Fruit fly (Drosophila melanogaster) whole organism, wandering third instar larva: ENCODE data around the gene Ass.

Experiments used
- Abd-B ChIP-seq: fragments of >200 bp; optimal IDR thresholded peaks from 2 replicates; lab custom pipeline; 2017; ENCODE audit warnings: missing biosample characterization, missing genetic modification characterization
- CG32264 ChIP-seq: fragments of 200-800 bp; sonication (Bioruptor generic); optimal IDR thresholded peaks from 2 replicates; lab custom pipeline; 2016; ENCODE audit warnings: missing biosample characterization, missing genetic modification characterization
- CG9705 ChIP-seq: fragments of 200-800 bp; sonication (Bioruptor generic); optimal IDR thresholded peaks from 2 replicates; lab custom pipeline; 2018; ENCODE audit warnings: missing biosample characterization, mild to moderate bottlenecking, missing genetic modification characterization
- CrebA ChIP-seq: fragments of 200-800 bp; sonication (Bioruptor generic); optimal IDR thresholded peaks from 2 replicates; lab custom pipeline; 2016; ENCODE audit warnings: missing biosample characterization, mild to moderate bottlenecking, missing genetic modification characterization, borderline replicate concordance
- Dfd ChIP-seq: fragments of >200 bp; optimal IDR thresholded peaks from 2 replicates; lab custom pipeline; 2017; ENCODE audit warnings: missing biosample characterization, missing genetic modification characterization
- Dif ChIP-seq: fragments of 200-275, 200-300 bp; sonication (Bioruptor generic); optimal IDR thresholded peaks from 2 replicates; lab custom pipeline; 2018; ENCODE audit warnings: missing biosample characterization, missing genetic modification characterization; ENCODE audit not compliant: partially characterized antibody
- GATAd ChIP-seq: sonication (Bioruptor generic); optimal IDR thresholded peaks from 2 replicates; lab custom pipeline; 2016; ENCODE audit warnings: missing biosample characterization, missing genetic modification characterization
- HLH106 ChIP-seq: fragments of 200-800 bp; optimal IDR thresholded peaks from 3 replicates; lab custom pipeline; 2019; ENCODE audit warnings: missing biosample characterization, mild to moderate bottlenecking, missing genetic modification characterization, moderate library complexity
- Hnf4 ChIP-seq: fragments of 200-800 bp; sonication (Bioruptor generic); optimal IDR thresholded peaks from 2 replicates; lab custom pipeline; 2016; ENCODE audit warnings: missing biosample characterization, mild to moderate bottlenecking, missing genetic modification characterization
- Hr78 ChIP-seq: fragments of >200 bp; optimal IDR thresholded peaks from 2 replicates; lab custom pipeline; 2017; ENCODE audit warnings: missing biosample characterization, missing genetic modification characterization
- Hr83 ChIP-seq: fragments of 200-300 bp; sonication (Bioruptor generic); optimal IDR thresholded peaks from 2 replicates; lab custom pipeline; 2016; ENCODE audit warnings: missing biosample characterization, mild to moderate bottlenecking, missing genetic modification characterization, moderate library complexity; ENCODE audit not compliant: poor library complexity, severe bottlenecking
- Jra ChIP-seq: sonication (Bioruptor generic); optimal IDR thresholded peaks from 2 replicates; lab custom pipeline; 2016; ENCODE audit warnings: missing biosample characterization, missing genetic modification characterization
- Mio ChIP-seq: sonication (Bioruptor generic); optimal IDR thresholded peaks from 2 replicates; lab custom pipeline; 2016; ENCODE audit warnings: missing biosample characterization, missing genetic modification characterization
- Myc ChIP-seq: fragments of >200 bp; optimal IDR thresholded peaks from 2 replicates; lab custom pipeline; 2017
- N ChIP-seq: fragments of >200 bp; optimal IDR thresholded peaks from 2 replicates; lab custom pipeline; 2018; ENCODE audit warnings: missing biosample characterization, missing external identifiers, missing genetic modification characterization
- OdsH ChIP-seq: fragments of 200-800 bp; sonication (Bioruptor generic); optimal IDR thresholded peaks from 2 replicates; lab custom pipeline; 2016; ENCODE audit warnings: missing biosample characterization, mild to moderate bottlenecking, missing genetic modification characterization
- Sp1 ChIP-seq: fragments of 200-800 bp; sonication (Bioruptor generic); optimal IDR thresholded peaks from 3 replicates; lab custom pipeline; 2019; ENCODE audit warnings: missing biosample characterization, mild to moderate bottlenecking, missing genetic modification characterization, moderate library complexity
- br ChIP-seq: fragments of 200-800 bp; sonication (Bioruptor generic); optimal IDR thresholded peaks from 2 replicates; lab custom pipeline; 2016; ENCODE audit warnings: missing biosample characterization, missing genetic modification characterization
- brk ChIP-seq: fragments of 200-800 bp; sonication (Bioruptor generic); optimal IDR thresholded peaks from 2 replicates; lab custom pipeline; 2016; ENCODE audit warnings: missing biosample characterization, mild to moderate bottlenecking, missing genetic modification characterization
- dl ChIP-seq, 2 experiments: fragments of 175-275, 200-275 bp in 1 of 2; fragments of 200-275 bp in 1 of 2; sonication (Bioruptor generic); optimal IDR thresholded peaks; lab custom pipeline; 2018; ENCODE audit warnings: mild to moderate bottlenecking in 2 of 2, missing biosample characterization in 2 of 2, missing genetic modification characterization in 2 of 2, moderate library complexity in 2 of 2; ENCODE audit not compliant: partially characterized antibody in 2 of 2, insufficient read depth in 1 of 2
- dmrt93B ChIP-seq: fragments of 200-800 bp; sonication (Bioruptor generic); optimal IDR thresholded peaks from 2 replicates; lab custom pipeline; 2018; ENCODE audit warnings: missing biosample characterization, mild to moderate bottlenecking, missing genetic modification characterization
- ey ChIP-seq: fragments of 200-800 bp; sonication (Bioruptor generic); optimal IDR thresholded peaks from 2 replicates; lab custom pipeline; 2016; ENCODE audit warnings: missing biosample characterization, missing genetic modification characterization
- foxo ChIP-seq, 2 experiments: fragments of 200-800 bp; sonication (Bioruptor generic); optimal IDR thresholded peaks; 2 replicates in 1 of 2; 3 replicates in 1 of 2; lab custom pipeline; 2016 to 2017; ENCODE audit warnings: missing biosample characterization in 2 of 2, missing genetic modification characterization in 2 of 2
- h ChIP-seq: fragments of 200-800 bp; sonication (Bioruptor generic); optimal IDR thresholded peaks from 3 replicates; lab custom pipeline; 2016; ENCODE audit warnings: missing biosample characterization, mild to moderate bottlenecking, missing genetic modification characterization
- lola ChIP-seq: fragments of >200 bp; optimal IDR thresholded peaks from 2 replicates; lab custom pipeline; 2017; ENCODE audit warnings: missing biosample characterization, missing genetic modification characterization
- psq ChIP-seq: fragments of 200-800 bp; sonication (Bioruptor generic); optimal IDR thresholded peaks from 3 replicates; lab custom pipeline; 2017; ENCODE audit warnings: missing biosample characterization, mild to moderate bottlenecking, missing genetic modification characterization, moderate library complexity
- rgr ChIP-seq: fragments of 200-800 bp; sonication (Bioruptor generic); optimal IDR thresholded peaks from 3 replicates; lab custom pipeline; 2016; ENCODE audit warnings: missing biosample characterization, mild to moderate bottlenecking, missing genetic modification characterization
- sage ChIP-seq: fragments of 200-800 bp; sonication (Bioruptor generic); optimal IDR thresholded peaks from 2 replicates; lab custom pipeline; 2016; ENCODE audit warnings: missing biosample characterization, mild to moderate bottlenecking, missing genetic modification characterization
- usp ChIP-seq: fragments of >200 bp; optimal IDR thresholded peaks from 2 replicates; lab custom pipeline; 2017; ENCODE audit warnings: missing biosample characterization, missing genetic modification characterization
- woc ChIP-seq: sonication (Bioruptor generic); optimal IDR thresholded peaks from 2 replicates; lab custom pipeline; 2016; ENCODE audit warnings: missing biosample characterization, mild to moderate bottlenecking, missing genetic modification characterization

The Ass gene

DNA sequence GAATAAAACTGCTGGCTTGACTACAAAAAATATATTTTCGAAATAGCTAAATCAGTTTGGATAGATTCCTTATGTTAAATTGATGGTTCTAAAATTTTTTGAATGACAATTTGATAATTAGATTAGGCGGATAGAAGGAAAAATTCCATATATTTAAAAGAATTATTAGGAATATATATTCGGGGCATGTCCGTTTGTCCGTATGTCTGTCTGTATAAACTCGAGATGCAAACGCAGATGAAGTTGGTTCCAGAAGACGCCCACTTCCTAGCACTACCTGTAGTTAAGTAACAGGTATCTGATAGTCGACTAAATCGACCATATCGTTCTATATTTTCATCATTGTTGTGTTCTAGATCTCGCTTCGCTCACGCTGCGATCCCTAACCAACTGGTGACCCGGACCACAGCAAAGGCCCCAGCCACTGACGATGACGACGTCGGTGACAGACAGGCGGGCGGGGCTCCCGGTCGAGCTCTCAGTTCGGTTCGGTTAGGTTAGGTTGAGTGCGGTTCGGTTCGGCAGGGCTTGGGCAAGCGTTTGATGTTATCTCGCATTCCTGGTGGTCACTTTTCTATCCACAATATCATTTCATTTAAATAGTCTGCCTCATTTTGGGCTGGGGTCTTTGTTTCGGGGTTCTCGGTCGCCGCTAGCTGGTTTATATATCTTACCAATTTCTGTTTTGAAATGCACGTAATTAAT lies 28.2 kb upstream of the Ass start:
- TF ChIP-seq Hr78 (no peak), Dif (no peak), CG9705 (GFP tag; lab: Kevin White, UChicago) (no peak), Sp1 (GFP tag; lab: Kevin White, UChicago) (no peak), GATAd (GFP tag; lab: Kevin White, UChicago) (no peak), Hr83 (GFP tag; lab: Kevin White, UChicago) (no peak), Dfd (GFP tag; lab: Kevin White, UChicago) (no peak), lola (GFP tag; lab: Kevin White, UChicago) (no peak), Myc (lab: Kevin White, UChicago) (no peak)
- TF ChIP-seq, all 38 proteins: peak for 0

dm6 chr3R:6668234-6668633 lies 24.0 kb upstream of the Ass start:
- TF ChIP-seq CG32264 (GFP tag; lab: Kevin White, UChicago) (no peak), Mio (GFP tag; lab: Kevin White, UChicago) (no peak), HLH106 (tag; lab: Kevin White, UChicago) (no peak), CrebA (GFP tag; lab: Kevin White, UChicago) (no peak), brk (GFP tag; lab: Kevin White, UChicago) (no peak), Hnf4 (GFP tag; lab: Kevin White, UChicago) (no peak), rgr (no peak), h (GFP tag; lab: Kevin White, UChicago) (no peak), dmrt93B (GFP tag; lab: Kevin White, UChicago) (no peak), dl (GFP tag; optimal IDR thresholded peaks at IDR 0.05; lab: Kevin White, UChicago; ENCODE audit: insufficient read depth in 1 of 2, partially characterized antibody in 2 of 2) (no peak), Dif (no peak), Sp1 (GFP tag; lab: Kevin White, UChicago) (no peak), lola (GFP tag; lab: Kevin White, UChicago) (no peak), N (GFP tag; lab: Kevin White, UChicago) (no peak), usp (no peak)

DNA sequence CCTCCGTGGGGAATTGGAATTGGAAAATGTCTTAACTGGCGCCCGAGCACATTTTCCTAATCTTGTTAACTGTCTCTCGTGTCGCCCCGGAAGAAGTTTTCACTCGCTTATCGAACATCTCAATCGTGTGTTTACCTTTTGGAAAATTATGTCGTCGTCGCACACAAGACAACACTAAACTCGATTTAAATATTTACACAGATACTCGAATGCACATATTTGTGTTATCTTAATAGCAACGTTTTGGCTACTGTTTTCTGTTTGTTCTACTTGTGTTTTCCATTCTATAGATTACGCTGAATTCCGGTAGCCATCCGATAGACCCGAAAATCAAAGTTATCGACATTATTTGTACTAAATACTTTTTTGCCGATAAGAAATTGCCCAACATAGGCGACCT lies 23.0 kb upstream of the Ass start:
- TF ChIP-seq Hnf4 (GFP tag; lab: Kevin White, UChicago), result no peak
- TF ChIP-seq Abd-B (GFP tag; lab: Kevin White, UChicago), result no peak
- no peak for TF ChIP-seq lola (GFP tag; lab: Kevin White, UChicago)
- TF ChIP-seq Sp1 (GFP tag; lab: Kevin White, UChicago), result no peak
- TF ChIP-seq Hr83 (GFP tag; lab: Kevin White, UChicago), result no peak
- no peak for TF ChIP-seq dmrt93B (GFP tag; lab: Kevin White, UChicago)
- no peak for TF ChIP-seq foxo (GFP tag; optimal IDR thresholded peaks at IDR 0.05; lab: Kevin White, UChicago)
- no peak for TF ChIP-seq Mio (GFP tag; lab: Kevin White, UChicago)
- no peak for TF ChIP-seq woc

dm6 chr3R:6665117-6665654 lies 21.0 kb upstream of the Ass start:
- no peak for TF ChIP-seq dl (GFP tag; optimal IDR thresholded peaks at IDR 0.05; lab: Kevin White, UChicago; ENCODE audit: insufficient read depth in 1 of 2, partially characterized antibody in 2 of 2)
- no peak for TF ChIP-seq psq
- TF ChIP-seq br (GFP tag; lab: Kevin White, UChicago), result no peak
- no peak for TF ChIP-seq sage (GFP tag; lab: Kevin White, UChicago)
- no peak for TF ChIP-seq foxo (GFP tag; optimal IDR thresholded peaks at IDR 0.05; lab: Kevin White, UChicago)
- TF ChIP-seq ey (GFP tag; lab: Kevin White, UChicago), result no peak
- TF ChIP-seq CrebA (GFP tag; lab: Kevin White, UChicago), result no peak
- TF ChIP-seq Myc (lab: Kevin White, UChicago), result no peak
- TF ChIP-seq Jra (GFP tag; lab: Kevin White, UChicago), result no peak
- TF ChIP-seq Mio (GFP tag; lab: Kevin White, UChicago), result no peak
- TF ChIP-seq OdsH, result no peak
